Fruit fly (Drosophila melanogaster): ENCODE results near the gene CG5087.

The CG5087 gene

DNA sequence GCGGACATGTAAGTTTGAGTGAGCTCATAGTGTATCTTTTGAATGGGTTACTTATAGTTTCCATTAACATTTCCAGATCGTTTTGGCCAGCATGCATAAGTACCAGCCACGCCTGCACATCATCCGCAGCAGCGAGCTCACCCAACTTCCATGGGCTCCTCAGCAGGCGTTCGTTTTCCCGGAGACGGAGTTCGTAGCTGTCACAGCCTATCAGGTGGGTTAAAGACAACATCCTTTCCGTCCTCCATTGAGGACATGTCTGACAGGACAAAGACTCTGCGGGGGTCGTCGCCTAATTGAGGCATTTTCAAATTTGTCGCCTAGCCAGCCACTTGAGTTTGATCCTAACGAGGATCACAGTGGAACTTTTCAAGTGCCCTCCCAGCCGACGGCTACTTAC is 45.7 kb downstream of the CG5087 start:
- TF ChIP-seq CG1620 (GFP tag; optimal IDR thresholded peaks at IDR 0.05): no peak
- no peak for TF ChIP-seq pad (GFP tag; optimal IDR thresholded peaks at IDR 0.05)
- TF ChIP-seq Clk (GFP tag; optimal IDR thresholded peaks at IDR 0.05): no peak
- TF ChIP-seq CG12768 (GFP tag; optimal IDR thresholded peaks at IDR 0.05): no peak
- TF ChIP-seq Hr96 (GFP tag; optimal IDR thresholded peaks at IDR 0.05): no peak
- no peak for TF ChIP-seq CG7101 (tag; optimal IDR thresholded peaks at IDR 0.05)
- no peak for TF ChIP-seq Mnt (GFP tag; optimal IDR thresholded peaks at IDR 0.05)
- TF ChIP-seq kay (GFP tag; ENCODE audit: borderline replicate concordance): no peak
- TF ChIP-seq cic (GFP tag; optimal IDR thresholded peaks at IDR 0.05): no peak
- no peak for TF ChIP-seq CG5204 (GFP tag; optimal IDR thresholded peaks at IDR 0.05)
- TF ChIP-seq toe (GFP tag; optimal IDR thresholded peaks at IDR 0.05): no peak
- no peak for TF ChIP-seq ovo (GFP tag; optimal IDR thresholded peaks at IDR 0.05)
- TF ChIP-seq CG11617 (GFP tag; optimal IDR thresholded peaks at IDR 0.05): no peak

DNA sequence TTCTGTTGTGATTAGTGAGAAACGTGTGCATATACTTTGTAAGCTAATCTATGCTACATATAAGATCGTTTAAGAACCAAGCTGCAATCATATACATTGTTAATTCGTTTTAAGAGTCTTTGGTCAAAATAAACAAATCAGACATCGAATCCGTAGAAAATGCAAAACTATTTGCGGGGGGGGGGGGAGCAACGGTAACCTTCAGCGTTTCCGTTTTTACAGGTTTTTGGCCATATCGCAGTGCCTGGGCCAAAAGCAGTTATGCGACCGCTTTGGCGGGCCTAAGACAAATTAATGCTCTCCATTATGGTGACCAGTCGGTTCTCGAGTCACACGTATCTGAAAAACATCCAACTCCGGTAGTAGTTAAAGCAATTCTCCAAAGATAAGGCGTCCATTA is 46.9 kb downstream of the CG5087 start:
- TF ChIP-seq CG14711 (tag; optimal IDR thresholded peaks at IDR 0.05): no peak
- TF ChIP-seq Crg-1 (GFP tag; optimal IDR thresholded peaks at IDR 0.05): no peak
- TF ChIP-seq CG33017 (tag; optimal IDR thresholded peaks at IDR 0.05): no peak
- no peak for TF ChIP-seq CG11617 (GFP tag; optimal IDR thresholded peaks at IDR 0.05)
- TF ChIP-seq kay (GFP tag; ENCODE audit: borderline replicate concordance): no peak
- TF ChIP-seq CG7101 (tag; optimal IDR thresholded peaks at IDR 0.05): no peak
- TF ChIP-seq CG1620 (GFP tag; optimal IDR thresholded peaks at IDR 0.05): no peak

DNA sequence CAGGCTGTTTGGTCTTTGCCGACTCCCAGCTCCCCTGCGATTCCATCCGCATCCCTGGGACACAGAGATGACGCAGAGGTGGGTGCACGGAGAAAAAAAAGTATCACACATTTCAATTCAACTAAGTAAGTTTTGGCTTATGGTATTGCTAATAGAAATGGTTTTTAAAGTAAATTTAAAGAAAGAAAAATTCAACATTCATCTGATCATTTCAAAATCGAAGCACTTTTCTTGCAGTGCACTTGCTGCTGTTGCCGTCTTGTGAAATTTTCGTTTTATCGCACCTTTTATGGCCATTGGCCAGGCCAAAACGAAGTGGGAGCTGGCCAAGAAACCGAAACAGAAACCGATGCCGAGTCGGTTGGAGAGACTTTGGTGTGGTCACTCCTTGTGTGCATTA is 47.3 kb downstream of the CG5087 start:
- no peak for TF ChIP-seq CG11617 (GFP tag; optimal IDR thresholded peaks at IDR 0.05)
- no peak for TF ChIP-seq Hr96 (GFP tag; optimal IDR thresholded peaks at IDR 0.05)
- no peak for TF ChIP-seq pad (GFP tag; optimal IDR thresholded peaks at IDR 0.05)
- no peak for TF ChIP-seq CG14711 (tag; optimal IDR thresholded peaks at IDR 0.05)
- TF ChIP-seq CG1620 (GFP tag; optimal IDR thresholded peaks at IDR 0.05): no peak
- no peak for TF ChIP-seq CG5204 (GFP tag; optimal IDR thresholded peaks at IDR 0.05)
- no peak for TF ChIP-seq kay (GFP tag; ENCODE audit: borderline replicate concordance)
- no peak for TF ChIP-seq Mnt (GFP tag; optimal IDR thresholded peaks at IDR 0.05)
- TF ChIP-seq CG33017 (tag; optimal IDR thresholded peaks at IDR 0.05): no peak
- no peak for TF ChIP-seq ovo (GFP tag; optimal IDR thresholded peaks at IDR 0.05)
- no peak for TF ChIP-seq cic (GFP tag; optimal IDR thresholded peaks at IDR 0.05)

DNA sequence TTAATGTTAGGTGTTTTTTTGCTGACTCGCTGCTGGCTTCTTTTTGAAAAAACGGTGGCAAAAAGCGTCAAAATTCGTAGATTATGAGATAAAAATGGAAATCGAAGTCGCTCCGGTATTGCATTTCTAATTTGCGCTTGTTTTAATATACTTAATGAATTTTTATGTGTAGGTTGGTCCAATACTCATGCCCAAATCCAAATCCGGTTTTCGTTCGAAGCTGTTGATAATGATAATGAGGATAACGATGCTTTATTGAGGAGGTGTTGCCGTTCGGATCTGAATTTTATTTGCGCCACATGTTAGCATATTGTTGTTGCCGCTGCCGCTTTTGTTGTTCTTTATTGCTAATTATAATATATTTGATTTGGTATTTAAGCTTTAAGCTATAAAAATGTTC is 48.3 kb downstream of the CG5087 start:
- TF ChIP-seq ovo (GFP tag; optimal IDR thresholded peaks at IDR 0.05) (no peak), CG14711 (tag; optimal IDR thresholded peaks at IDR 0.05) (no peak), CG5204 (GFP tag; optimal IDR thresholded peaks at IDR 0.05) (no peak), CG33017 (tag; optimal IDR thresholded peaks at IDR 0.05) (no peak), cic (GFP tag; optimal IDR thresholded peaks at IDR 0.05) (no peak), bab1 (GFP tag; optimal IDR thresholded peaks at IDR 0.05) (no peak), kay (GFP tag; ENCODE audit: borderline replicate concordance) (no peak), CG7045 (GFP tag; optimal IDR thresholded peaks at IDR 0.05) (no peak)

DNA sequence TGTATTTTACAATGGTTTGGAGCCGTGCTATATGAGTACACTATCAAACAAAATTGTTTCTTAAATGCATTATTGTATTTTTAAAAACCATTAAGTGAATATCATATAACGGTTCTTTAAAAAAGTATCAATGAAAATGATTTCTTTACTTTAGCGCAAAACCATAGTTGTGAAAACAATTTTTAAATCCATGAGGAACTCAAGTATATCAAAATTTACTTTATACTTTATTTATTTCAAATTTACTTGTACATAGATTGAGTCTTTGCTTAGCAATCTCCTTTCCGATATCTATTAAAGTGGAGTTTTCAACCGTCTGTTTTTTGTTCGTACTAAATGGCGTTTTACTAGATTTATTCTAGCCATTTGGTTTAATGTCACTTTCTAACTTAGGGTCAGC is 49.1 kb downstream of the CG5087 start, which contains the start of gene Argk2:
Gene Argk2, plus strand, starts transcription at position 378 of the 400 bp plus-strand sequence.
- TF ChIP-seq CG14711 (tag; optimal IDR thresholded peaks at IDR 0.05): no peak
- TF ChIP-seq bab1 (GFP tag; optimal IDR thresholded peaks at IDR 0.05): no peak
- no peak for TF ChIP-seq ovo (GFP tag; optimal IDR thresholded peaks at IDR 0.05)
- no peak for TF ChIP-seq Mnt (GFP tag; optimal IDR thresholded peaks at IDR 0.05)
- TF ChIP-seq Crg-1 (GFP tag; optimal IDR thresholded peaks at IDR 0.05): no peak
- TF ChIP-seq toe (GFP tag; optimal IDR thresholded peaks at IDR 0.05): no peak
- no peak for TF ChIP-seq Hr96 (GFP tag; optimal IDR thresholded peaks at IDR 0.05)
- TF ChIP-seq tj (GFP tag; optimal IDR thresholded peaks at IDR 0.05): no peak
- no peak for TF ChIP-seq cic (GFP tag; optimal IDR thresholded peaks at IDR 0.05)
- TF ChIP-seq cnc (optimal IDR thresholded peaks at IDR 0.05): no peak
- TF ChIP-seq pad (GFP tag; optimal IDR thresholded peaks at IDR 0.05): no peak

DNA sequence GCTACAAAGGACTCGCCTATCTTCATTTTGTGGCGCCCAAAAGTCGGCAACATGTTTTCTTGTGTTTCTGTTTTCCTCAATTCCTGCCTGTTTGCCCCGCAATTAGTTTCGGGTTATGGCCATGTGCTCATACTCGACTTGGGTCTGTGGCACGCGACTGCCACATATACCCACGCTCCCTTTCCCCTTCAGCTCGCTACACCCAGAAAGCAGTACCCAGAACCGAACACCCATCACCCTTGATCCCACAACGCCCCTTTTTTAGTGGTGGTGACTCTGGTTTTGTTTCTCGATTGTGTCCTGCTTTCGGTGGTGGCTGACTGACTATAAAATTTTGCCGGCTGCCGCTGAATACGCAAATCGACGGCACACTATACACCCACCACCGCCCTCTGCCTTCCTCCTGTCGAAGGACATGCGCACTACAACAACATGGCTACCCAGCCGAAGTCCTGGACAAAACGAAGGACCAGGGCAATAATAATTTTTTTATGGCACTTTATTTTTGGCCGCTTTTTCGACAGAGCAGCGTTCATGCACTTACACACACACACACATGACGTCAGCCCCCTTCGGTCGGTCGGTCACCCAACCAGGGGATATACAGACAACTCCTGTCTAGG is 52.6 kb downstream of the CG5087 start:
- TF ChIP-seq CG7045 (GFP tag; optimal IDR thresholded peaks at IDR 0.05): no peak
- no peak for TF ChIP-seq ovo (GFP tag; optimal IDR thresholded peaks at IDR 0.05)
- no peak for TF ChIP-seq Crg-1 (GFP tag; optimal IDR thresholded peaks at IDR 0.05)

DNA sequence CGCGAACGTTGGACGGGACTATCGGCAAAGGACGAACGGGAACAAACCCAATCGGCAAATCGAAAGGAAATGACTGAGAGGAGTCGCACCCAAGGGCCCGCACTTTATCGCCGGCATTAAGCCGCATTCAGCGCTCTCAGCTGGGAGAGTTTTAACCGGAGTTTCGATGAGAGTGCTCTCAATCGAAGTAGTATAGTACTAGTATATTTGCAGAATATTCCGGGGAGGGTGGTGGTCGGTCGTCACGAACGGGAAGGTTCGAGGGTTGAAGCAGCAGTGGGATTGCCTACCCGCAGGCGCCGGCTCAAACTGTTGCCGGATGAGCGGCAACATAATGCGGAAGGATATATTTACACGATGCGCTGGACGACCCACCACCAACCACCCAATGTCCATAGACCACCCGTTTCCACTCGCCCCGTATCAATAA is 53.9 kb downstream of the CG5087 start:
- TF ChIP-seq Hr96 (GFP tag; optimal IDR thresholded peaks at IDR 0.05): no peak
- TF ChIP-seq Clk (GFP tag; optimal IDR thresholded peaks at IDR 0.05): no peak
- no peak for TF ChIP-seq CG33017 (tag; optimal IDR thresholded peaks at IDR 0.05)
- TF ChIP-seq kay (GFP tag; ENCODE audit: borderline replicate concordance): no peak
- TF ChIP-seq CG5204 (GFP tag; optimal IDR thresholded peaks at IDR 0.05): no peak
- no peak for TF ChIP-seq Crg-1 (GFP tag; optimal IDR thresholded peaks at IDR 0.05)
- TF ChIP-seq pad (GFP tag; optimal IDR thresholded peaks at IDR 0.05): no peak
- TF ChIP-seq toe (GFP tag; optimal IDR thresholded peaks at IDR 0.05): no peak
- no peak for TF ChIP-seq Mnt (GFP tag; optimal IDR thresholded peaks at IDR 0.05)
- TF ChIP-seq CG12768 (GFP tag; optimal IDR thresholded peaks at IDR 0.05): no peak
- TF ChIP-seq CG7045 (GFP tag; optimal IDR thresholded peaks at IDR 0.05): no peak
- TF ChIP-seq bab1 (GFP tag; optimal IDR thresholded peaks at IDR 0.05): no peak
